Worm (Caenorhabditis elegans): Measurements from ENCODE around the gene F08D12.15.

DNA sequence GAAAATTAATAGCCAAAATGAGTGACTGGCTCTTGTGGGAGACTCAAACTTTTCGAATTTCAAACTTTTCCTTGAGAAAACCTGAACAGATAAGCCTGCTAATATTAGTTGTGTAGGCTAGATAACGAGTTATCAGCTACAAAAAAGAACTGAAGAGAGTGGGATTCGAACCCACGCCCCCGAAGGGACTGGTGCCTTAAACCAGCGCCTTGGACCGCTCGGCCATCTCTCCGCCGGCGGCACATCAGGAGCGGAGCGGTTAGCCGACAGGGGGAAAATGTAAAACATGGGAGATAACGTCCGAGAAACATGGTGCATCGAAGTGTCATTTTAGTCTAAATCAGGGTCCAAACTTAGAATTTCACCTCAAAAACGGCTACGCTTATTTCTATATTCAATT is 30.8 kb upstream of the F08D12.15 start:
- TF ChIP-seq T22C8.4 (GFP tag; IDR thresholded peaks at IDR 0.05) (no peak), flt-1 (GFP tag; IDR thresholded peaks at IDR 0.05) (no peak), klf-2 (GFP tag; conservative IDR thresholded peaks at IDR 0.05) (no peak), ref-1 (GFP tag; conservative IDR thresholded peaks at IDR 0.05) (no peak), ztf-29 (GFP tag; IDR thresholded peaks at IDR 0.05) (no peak), tab-1 (GFP tag; IDR thresholded peaks at IDR 0.05) (no peak), ztf-23 (GFP tag; IDR thresholded peaks at IDR 0.05) (no peak), med-1 (GFP tag; optimal IDR thresholded peaks at IDR 0.05; ENCODE audit: insufficient read depth) (no peak)

Data from whole organism, midembryonic.